Worm (Caenorhabditis elegans): ENCODE results near the gene sod-4.

sod-4 gene

DNA sequence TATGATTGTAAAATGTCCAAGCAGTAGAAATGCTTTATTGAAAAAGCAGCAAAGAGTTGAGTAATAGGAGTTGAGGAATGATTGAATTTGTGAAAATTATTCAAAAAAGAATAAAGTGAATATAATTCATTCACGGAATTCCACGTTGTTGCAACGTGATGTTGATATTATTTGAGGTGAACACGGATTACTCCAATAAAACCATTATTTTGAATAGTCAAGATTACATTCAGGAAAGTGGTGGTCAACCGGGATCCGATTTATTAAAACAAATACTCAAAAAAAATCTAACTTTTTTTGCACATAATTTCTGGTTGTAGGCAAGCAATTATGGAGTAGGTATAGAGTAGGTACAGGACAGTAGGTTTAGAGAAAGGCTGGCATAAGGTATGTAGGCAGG is 14.8 kb downstream of the sod-4 start, which contains the start of gene bre-3:
bre-3 (minus strand) TSS at position 101 of the 400 bp plus-strand sequence.
- TF ChIP-seq jun-1 (tag; optimal IDR thresholded peaks at IDR 0.05): no peak
- no peak for TF ChIP-seq ceh-16 (tag; optimal IDR thresholded peaks at IDR 0.05)
- TF ChIP-seq fos-1 (tag; optimal IDR thresholded peaks at IDR 0.05): no peak
- TF ChIP-seq nhr-43 (tag; optimal IDR thresholded peaks at IDR 0.05; ENCODE audit: poor library complexity, severe bottlenecking): no peak
- no peak for TF ChIP-seq ceh-28 (tag; optimal IDR thresholded peaks at IDR 0.05)
- no peak for TF ChIP-seq ceh-9 (tag; optimal IDR thresholded peaks at IDR 0.05)
- TF ChIP-seq hmg-11 (tag; optimal IDR thresholded peaks at IDR 0.05): no peak

- TF ChIP-seq nfya-1 (tag; optimal IDR thresholded peaks at IDR 0.05; ENCODE audit: insufficient read depth) (peak; percentile 65), pha-4 (tag; optimal IDR thresholded peaks at IDR 0.05) (no peak), nhr-23 (tag; optimal IDR thresholded peaks at IDR 0.05) (no peak), lin-15B (tag; optimal IDR thresholded peaks at IDR 0.05) (peak; percentile 57), lin-39 (tag; optimal IDR thresholded peaks at IDR 0.05) (peak; percentile 0)
These were observed 16.5 kb downstream of the sod-4 start for ce11 chrIII:9483716-9484115.

ce11 chrIII:9482423-9482993 is 17.7 kb downstream of the sod-4 start:
- no peak for TF ChIP-seq nhr-77 (tag; optimal IDR thresholded peaks at IDR 0.05)
- TF ChIP-seq nhr-25 (tag; optimal IDR thresholded peaks at IDR 0.05): peak; percentile 53
- TF ChIP-seq pha-4 (tag; optimal IDR thresholded peaks at IDR 0.05): peak; percentile 18

- TF ChIP-seq elt-2 (tag; optimal IDR thresholded peaks at IDR 0.05): peak; percentile 18
- TF ChIP-seq sea-2 (GFP tag; optimal IDR thresholded peaks at IDR 0.05): no peak
- peak; percentile 17 for TF ChIP-seq pqm-1 (tag; optimal IDR thresholded peaks at IDR 0.05)
These were observed 23.6 kb downstream of the sod-4 start for ce11 chrIII:9476564-9476963.

DNA sequence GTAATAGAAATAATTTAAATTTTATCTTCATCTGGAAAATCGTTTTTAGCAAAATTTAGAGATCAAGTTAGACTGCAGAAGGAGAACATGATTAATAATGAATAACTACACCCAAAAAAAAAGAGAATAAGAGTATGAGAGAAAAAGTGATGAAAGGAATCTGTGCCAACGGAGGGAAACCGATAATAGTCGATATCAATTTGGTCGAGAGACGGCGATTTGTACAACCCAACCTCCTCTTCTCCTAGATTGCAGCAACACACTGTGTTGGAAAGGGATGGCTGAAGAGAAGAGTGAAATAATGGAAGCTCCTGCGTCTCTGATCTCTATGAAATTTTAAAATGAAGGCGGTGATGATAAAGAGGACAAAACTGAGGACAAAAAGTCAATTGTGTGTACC is 25.7 kb downstream of the sod-4 start:
- TF ChIP-seq elt-2 (tag; optimal IDR thresholded peaks at IDR 0.05): peak; percentile 77
- TF ChIP-seq jun-1 (tag; optimal IDR thresholded peaks at IDR 0.05): peak; percentile 85
- TF ChIP-seq fkh-10 (GFP tag; optimal IDR thresholded peaks at IDR 0.05): no peak
- peak; percentile 20 for TF ChIP-seq pqm-1 (tag; optimal IDR thresholded peaks at IDR 0.05)

DNA sequence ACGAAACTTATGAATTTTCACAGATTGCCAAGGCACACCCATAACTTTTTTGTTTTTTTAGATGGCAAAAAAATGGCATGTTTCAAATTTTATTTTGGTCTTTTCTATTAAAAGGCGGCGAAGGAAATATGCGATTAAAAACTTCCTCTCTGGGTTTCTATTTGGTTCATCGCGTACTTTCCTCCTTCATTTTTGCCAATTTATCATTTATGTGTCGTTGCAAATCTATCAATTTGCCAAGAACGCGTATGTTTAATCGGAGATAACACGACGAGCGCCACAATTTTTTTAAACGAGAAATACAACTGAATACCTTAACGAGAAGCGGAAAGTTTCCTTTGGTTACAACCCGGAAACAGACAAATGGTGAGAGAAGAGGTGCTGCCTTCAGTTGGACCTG is 27.7 kb downstream of the sod-4 start:
- TF ChIP-seq fkh-2 (tag; optimal IDR thresholded peaks at IDR 0.05) (no peak), elt-2 (tag; optimal IDR thresholded peaks at IDR 0.05) (peak; percentile 44), daf-12 (tag; optimal IDR thresholded peaks at IDR 0.05) (no peak)

DNA sequence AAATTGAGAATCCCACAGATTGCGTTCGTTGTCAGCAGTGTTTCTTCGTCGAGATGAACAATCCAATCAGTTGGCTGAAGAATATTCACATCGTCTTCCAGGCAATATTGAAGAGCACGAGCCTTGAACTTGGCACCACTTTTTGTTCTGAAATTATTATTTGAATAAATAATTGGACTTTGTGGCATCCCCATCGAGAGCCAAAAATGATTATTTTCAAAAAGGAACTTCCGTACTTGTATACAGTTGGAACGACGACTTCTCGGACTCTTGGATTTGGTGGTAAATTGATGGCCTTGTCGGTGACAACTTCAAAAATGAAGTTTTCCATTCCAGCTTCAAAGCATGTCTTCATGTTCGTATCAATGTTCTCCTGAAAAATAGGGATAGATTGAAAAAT is 28.2 kb downstream of the sod-4 start:
- TF ChIP-seq zag-1 (tag; optimal IDR thresholded peaks at IDR 0.05) (no peak), lsy-12 (tag; optimal IDR thresholded peaks at IDR 0.05) (no peak), nhr-28 (tag; optimal IDR thresholded peaks at IDR 0.05) (no peak), tbx-2 (tag; optimal IDR thresholded peaks at IDR 0.05) (no peak), ztf-11 (tag; optimal IDR thresholded peaks at IDR 0.05) (no peak), nhr-43 (tag; optimal IDR thresholded peaks at IDR 0.05; ENCODE audit: poor library complexity, severe bottlenecking) (no peak), snpc-4 (tag; optimal IDR thresholded peaks at IDR 0.05) (no peak), hmg-11 (tag; optimal IDR thresholded peaks at IDR 0.05) (no peak), elt-2 (tag; optimal IDR thresholded peaks at IDR 0.05) (no peak), sea-2 (GFP tag; optimal IDR thresholded peaks at IDR 0.05) (no peak), nhr-77 (tag; optimal IDR thresholded peaks at IDR 0.05) (no peak), unc-62 (GFP tag; optimal IDR thresholded peaks at IDR 0.05) (no peak), egl-27 (tag; optimal IDR thresholded peaks at IDR 0.05) (no peak), ztf-4 (tag; optimal IDR thresholded peaks at IDR 0.05) (no peak), pha-4 (tag; optimal IDR thresholded peaks at IDR 0.05) (no peak), mml-1 (tag; optimal IDR thresholded peaks at IDR 0.05) (no peak), pqm-1 (tag; optimal IDR thresholded peaks at IDR 0.05) (no peak)
